Worm (Caenorhabditis elegans) whole organism, midembryonic: ENCODE data around the gene F15H10.5.

Experiments used
- T22C8.4 ChIP-seq: fragments of 200-800 bp; sonication (Bioruptor generic); IDR thresholded peaks from 2 replicates; pipeline ENCODE4 v1.3.6; 2022; ENCODE audit warnings: missing genetic modification characterization, missing compliant biosample characterization
- flt-1 ChIP-seq: fragments of 200-800 bp; sonication (Bioruptor generic); IDR thresholded peaks from 2 replicates; pipeline ENCODE4 v1.3.6; 2022; ENCODE audit warnings: missing genetic modification characterization, missing compliant biosample characterization
- med-1 ChIP-seq: sonication (generic microtip); optimal IDR thresholded peaks from 2 replicates; lab custom pipeline; 2017; ENCODE audit warnings: missing genetic modification characterization, mild to moderate bottlenecking, missing compliant biosample characterization, antibody characterized with exemption, missing genetic modification reagents; ENCODE audit not compliant: insufficient read depth
- tab-1 ChIP-seq: fragments of 200-800 bp; sonication (Bioruptor generic); IDR thresholded peaks from 2 replicates; pipeline ENCODE4 v1.3.6; 2022; ENCODE audit warnings: missing genetic modification characterization, missing compliant biosample characterization
- ztf-29 ChIP-seq: fragments of 200-800 bp; sonication (Bioruptor generic); IDR thresholded peaks from 2 replicates; pipeline ENCODE4 v1.3.6; 2022; ENCODE audit warnings: missing genetic modification reagents, missing genetic modification characterization, missing compliant biosample characterization

DNA sequence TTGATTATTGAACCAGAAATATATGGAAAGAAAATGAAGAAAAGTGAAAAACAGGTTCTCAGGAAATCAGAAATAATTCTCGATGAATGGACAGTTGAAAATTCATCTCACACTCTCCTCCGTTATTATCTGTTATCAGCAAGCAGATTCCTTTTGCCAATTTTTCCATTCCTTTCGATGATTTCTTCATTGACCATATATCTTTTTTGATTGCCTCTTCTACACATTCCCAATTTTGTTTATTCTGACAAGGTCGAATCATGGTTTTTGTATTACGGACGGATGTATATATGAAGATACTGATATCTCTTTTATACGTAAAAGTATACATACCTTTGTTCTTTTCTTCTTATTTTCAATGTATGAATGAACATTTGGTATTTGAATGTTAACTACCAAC lies 41.8 kb upstream of the F15H10.5 start:
- no peak for TF ChIP-seq med-1 (GFP tag; lab: Kevin White, UChicago)
- no peak for TF ChIP-seq ztf-29 (GFP tag; lab: Robert Waterston, UW)
- no peak for TF ChIP-seq flt-1 (GFP tag; lab: Robert Waterston, UW)
- TF ChIP-seq tab-1 (GFP tag; lab: Robert Waterston, UW): no peak
- no peak for TF ChIP-seq T22C8.4 (GFP tag; lab: Robert Waterston, UW)
